Worm (Caenorhabditis elegans) whole organism, L2 larva: ENCODE results near the gene hap-1.

Experiments
- elt-1 ChIP-seq: fragments of 150-350 bp; optimal IDR thresholded peaks from 2 replicates; lab custom pipeline; 2014; ENCODE audit warnings: missing biosample characterization, missing genetic modification characterization
- lin-13 ChIP-seq: fragments of 150-350 bp; optimal IDR thresholded peaks from 2 replicates; lab custom pipeline; 2014; ENCODE audit warnings: missing biosample characterization, missing genetic modification reagents, missing genetic modification characterization
- lsy-2 ChIP-seq, 2 experiments: fragments of 150-350 bp in 1 of 2; sonication (generic microtip) in 1 of 2; optimal IDR thresholded peaks; 2 replicates each; lab custom pipeline; 2014 to 2017; ENCODE audit warnings: missing biosample characterization in 2 of 2, missing genetic modification characterization in 2 of 2
- nhr-11 ChIP-seq: fragments of 150-350 bp; optimal IDR thresholded peaks from 2 replicates; lab custom pipeline; 2014; ENCODE audit warnings: missing biosample characterization, missing genetic modification characterization
- snpc-4 ChIP-seq: fragments of 150-350 bp; optimal IDR thresholded peaks from 2 replicates; lab custom pipeline; 2014; ENCODE audit warnings: missing biosample characterization, missing genetic modification characterization
- unc-55 ChIP-seq: fragments of 150-350 bp; sonication (generic microtip); optimal IDR thresholded peaks from 3 replicates; lab custom pipeline; 2014; ENCODE audit warnings: missing biosample characterization, missing genetic modification reagents, missing genetic modification characterization

- no peak for TF ChIP-seq lsy-2 (tag; optimal IDR thresholded peaks at IDR 0.05; lab: Kevin White, UChicago)
- TF ChIP-seq snpc-4 (tag; lab: Kevin White, UChicago) = no peak
- TF ChIP-seq nhr-11 = no peak
- TF ChIP-seq unc-55 (GFP tag; lab: Kevin White, UChicago) = no peak
- no peak for TF ChIP-seq lin-13 (GFP tag; lab: Kevin White, UChicago)
- no peak for TF ChIP-seq elt-1 (tag; lab: Kevin White, UChicago)
Measured at ce11 chrIII:5218687-5219086, 45.1 kb upstream of the hap-1 start, which contains the start of gene ZC155.2.
